Worm (Caenorhabditis elegans) whole organism, young adult: Measurements from ENCODE around the gene snb-7.

ENCODE experiments used
- F49E8.2 ChIP-seq: sonication (generic microtip); optimal IDR thresholded peaks from 3 replicates; lab custom pipeline; 2017; ENCODE audit warnings: missing genetic modification characterization, mild to moderate bottlenecking, missing compliant biosample characterization, antibody characterized with exemption, moderate library complexity; ENCODE audit not compliant: insufficient read depth
- Y95B8A.8 ChIP-seq: fragments of 200-800 bp; sonication (Bioruptor generic); IDR thresholded peaks from 2 replicates; pipeline ENCODE4 v1.3.6; 2022; ENCODE audit warnings: missing genetic modification reagents, missing genetic modification characterization, missing compliant biosample characterization
- ama-1 ChIP-seq, 3 experiments: fragments of 150-350 bp in 1 of 3; sonication (generic microtip) in 2 of 3; optimal IDR thresholded peaks; 2 replicates each; lab custom pipeline; 2014 to 2018; ENCODE audit warnings: missing biosample characterization in 2 of 3, missing genetic modification characterization in 2 of 3, missing genetic modification reagents in 2 of 3
- ceh-91 ChIP-seq: fragments of 200-800 bp; sonication (Bioruptor generic); IDR thresholded peaks from 2 replicates; pipeline ENCODE4 v1.3.6; 2022; ENCODE audit warnings: missing genetic modification reagents, missing genetic modification characterization, missing compliant biosample characterization
- hlh-12 ChIP-seq: sonication (generic microtip); optimal IDR thresholded peaks from 2 replicates; lab custom pipeline; 2016; ENCODE audit warnings: missing genetic modification characterization, missing compliant biosample characterization
- lag-1 ChIP-seq: fragments of 200-800 bp; sonication (Bioruptor generic); IDR thresholded peaks from 2 replicates; pipeline ENCODE4 v1.3.6; 2022; ENCODE audit warnings: missing genetic modification reagents, missing genetic modification characterization, missing compliant biosample characterization
- mcd-1 ChIP-seq: fragments of 200-800 bp; sonication (Bioruptor generic); IDR thresholded peaks from 2 replicates; pipeline ENCODE4 v1.3.6; 2022; ENCODE audit warnings: missing genetic modification reagents, missing genetic modification characterization, missing compliant biosample characterization

- TF ChIP-seq hlh-12 (tag; lab: Kevin White, UChicago) (no peak), F49E8.2 (no peak), Y95B8A.8 (GFP tag; lab: Robert Waterston, UW) (no peak), ceh-91 (GFP tag; lab: Robert Waterston, UW) (no peak), lag-1 (GFP tag; lab: Robert Waterston, UW) (no peak), ama-1 (optimal IDR thresholded peaks at IDR 0.05; lab: Kevin White, UChicago) (no peak), ama-1 (GFP tag; optimal IDR thresholded peaks at IDR 0.05; lab: Kevin White, UChicago) (no peak), mcd-1 (GFP tag; lab: Robert Waterston, UW) (no peak)
These were observed 12.8 kb upstream of the snb-7 start, which contains the start of gene ipmk-1 for ce11 chrIV:12547824-12548223.
